Fruit fly (Drosophila melanogaster): ENCODE measurements around the gene H15.

H15 gene

DNA sequence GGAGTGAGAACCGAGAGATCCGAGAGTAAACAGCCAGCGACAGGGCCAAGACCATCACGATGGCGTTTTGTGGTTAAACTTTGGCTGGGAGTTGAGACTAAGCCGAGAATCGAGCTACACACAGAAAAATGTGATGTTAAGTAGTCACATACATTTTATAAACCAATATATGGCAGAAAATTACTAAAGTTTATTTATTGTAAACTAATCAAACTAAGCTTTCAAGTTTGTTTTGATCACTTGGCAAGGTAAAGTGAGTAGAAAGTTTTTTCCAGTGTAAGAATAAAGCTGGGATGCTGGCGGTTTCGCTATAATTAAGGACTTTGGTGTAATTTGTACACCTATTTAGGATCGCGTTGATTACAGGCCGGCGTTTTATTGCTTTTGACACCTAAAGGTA, 31.5 kb upstream of the H15 start (continued):
- TF ChIP-seq CG32006 (GFP tag; optimal IDR thresholded peaks at IDR 0.05) (peak; percentile 6), Eip75B (GFP tag; optimal IDR thresholded peaks at IDR 0.05) (peak; percentile 46), CG3032 (tag; optimal IDR thresholded peaks at IDR 0.05) (peak; percentile 79), Eip78C (GFP tag) (peak; percentile 87), salr (GFP tag; optimal IDR thresholded peaks at IDR 0.05) (peak in 1 of 2 experiments; percentile 55), fd59A (GFP tag; optimal IDR thresholded peaks at IDR 0.05) (peak; percentile 77), CG8119 (GFP tag; IDR thresholded peaks at IDR 0.05) (no peak), svp (GFP tag) (peak; percentile 68), Blimp-1 (GFP tag; optimal IDR thresholded peaks at IDR 0.05) (no peak), dac (GFP tag; optimal IDR thresholded peaks at IDR 0.05) (no peak), achi (GFP tag; optimal IDR thresholded peaks at IDR 0.05) (peak; percentile 48), CG11902 (GFP tag; optimal IDR thresholded peaks at IDR 0.05) (no peak), vri (GFP tag; optimal IDR thresholded peaks at IDR 0.05) (no peak), ss (GFP tag; optimal IDR thresholded peaks at IDR 0.05) (peak; percentile 68 to 78), dsx (GFP tag; optimal IDR thresholded peaks at IDR 0.05; ENCODE audit: poor library complexity, severe bottlenecking) (peak; percentile 79), OdsH (GFP tag; optimal IDR thresholded peaks at IDR 0.05) (peak; percentile 40), Met (GFP tag; optimal IDR thresholded peaks at IDR 0.05) (peak; percentile 40), Gug (GFP tag; IDR thresholded peaks at IDR 0.05) (no peak), fd85E (GFP tag; optimal IDR thresholded peaks at IDR 0.05) (no peak), eg (GFP tag; IDR thresholded peaks at IDR 0.05) (no peak), Hr39 (GFP tag; optimal IDR thresholded peaks at IDR 0.05) (no peak), CG9139 (GFP tag; optimal IDR thresholded peaks at IDR 0.05) (peak; percentile 53), Lpt (GFP tag; optimal IDR thresholded peaks at IDR 0.05) (no peak), net (GFP tag; optimal IDR thresholded peaks at IDR 0.05) (peak; percentile 5), fkh (GFP tag; optimal IDR thresholded peaks at IDR 0.05) (no peak), CG34406 (GFP tag; optimal IDR thresholded peaks at IDR 0.05) (peak; percentile 22), CG31627 (GFP tag; optimal IDR thresholded peaks at IDR 0.05) (peak; percentile 11), Smox (GFP tag; optimal IDR thresholded peaks at IDR 0.05) (peak; percentile 28), CG7368 (GFP tag; optimal IDR thresholded peaks at IDR 0.05) (peak; percentile 11), esn (GFP tag; optimal IDR thresholded peaks at IDR 0.05) (peak; percentile 44), Ets96B (tag; optimal IDR thresholded peaks at IDR 0.05) (peak; percentile 80), Hr38 (GFP tag; optimal IDR thresholded peaks at IDR 0.05) (no peak), CG11762 (GFP tag; optimal IDR thresholded peaks at IDR 0.05; ENCODE audit: insufficient read depth) (peak; percentile 30), Sox15 (GFP tag; optimal IDR thresholded peaks at IDR 0.05) (no peak), topi (GFP tag; optimal IDR thresholded peaks at IDR 0.05) (peak; percentile 45), cyc (GFP tag; optimal IDR thresholded peaks at IDR 0.05) (peak; percentile 16), CG6276 (GFP tag; optimal IDR thresholded peaks at IDR 0.05) (no peak), Ets21C (GFP tag; optimal IDR thresholded peaks at IDR 0.05) (no peak), CG8632 (GFP tag; optimal IDR thresholded peaks at IDR 0.05) (peak; percentile 28), CG1621 (tag; optimal IDR thresholded peaks at IDR 0.05) (peak; percentile 75), CG15336 (GFP tag; IDR thresholded peaks at IDR 0.05) (no peak)

DNA sequence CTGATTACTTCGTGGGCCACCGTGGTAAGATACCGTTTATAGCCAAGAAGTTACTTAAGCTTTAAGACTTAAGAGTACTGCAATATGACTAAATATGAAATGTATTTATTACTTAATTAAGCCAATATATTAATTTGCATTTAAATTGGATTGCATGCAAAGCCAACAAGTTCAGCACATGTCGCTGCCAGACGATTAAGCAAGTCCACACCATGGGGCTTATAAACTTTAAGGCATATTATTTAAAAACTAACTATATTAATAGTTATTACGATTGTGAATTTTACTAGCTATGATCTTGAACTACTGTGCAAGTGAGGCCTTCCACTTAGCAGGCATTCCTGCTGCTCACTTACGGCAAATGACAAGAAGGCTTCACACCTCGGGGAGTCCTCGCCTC, 29.9 kb upstream of the H15 start:
- TF ChIP-seq fd85E (GFP tag; optimal IDR thresholded peaks at IDR 0.05) = no peak
- TF ChIP-seq CG32006 (GFP tag; optimal IDR thresholded peaks at IDR 0.05) = no peak
- TF ChIP-seq fd59A (GFP tag; optimal IDR thresholded peaks at IDR 0.05) = peak; percentile 37
- peak; percentile 5 for TF ChIP-seq acj6 (GFP tag; optimal IDR thresholded peaks at IDR 0.05)
- TF ChIP-seq svp (GFP tag) = peak; percentile 47
- no peak for TF ChIP-seq CG6276 (GFP tag; optimal IDR thresholded peaks at IDR 0.05)
- no peak for TF ChIP-seq Blimp-1 (GFP tag; optimal IDR thresholded peaks at IDR 0.05)
- TF ChIP-seq CG6808 (GFP tag; optimal IDR thresholded peaks at IDR 0.05) = peak; percentile 48
- TF ChIP-seq Sox14 (GFP tag; optimal IDR thresholded peaks at IDR 0.05) = no peak
- peak; percentile 23 for TF ChIP-seq CG10669 (GFP tag; optimal IDR thresholded peaks at IDR 0.05)
- peak; percentile 15 for TF ChIP-seq achi (GFP tag; optimal IDR thresholded peaks at IDR 0.05)
- peak; percentile 22 for TF ChIP-seq spab (GFP tag; optimal IDR thresholded peaks at IDR 0.05)
- peak; percentile 50 for TF ChIP-seq Ets96B (tag; optimal IDR thresholded peaks at IDR 0.05)
- TF ChIP-seq CG4318 (GFP tag; optimal IDR thresholded peaks at IDR 0.05) = no peak
- no peak for TF ChIP-seq pdm3 (GFP tag; optimal IDR thresholded peaks at IDR 0.05)
- TF ChIP-seq CG3919 (GFP tag; optimal IDR thresholded peaks at IDR 0.05) = no peak
- TF ChIP-seq lz (GFP tag; optimal IDR thresholded peaks at IDR 0.05) = peak; percentile 6
- TF ChIP-seq CG1621 (tag; optimal IDR thresholded peaks at IDR 0.05) = no peak
- no peak for TF ChIP-seq esn (GFP tag; optimal IDR thresholded peaks at IDR 0.05)
- peak; percentile 11 to 15 for TF ChIP-seq ss (GFP tag; optimal IDR thresholded peaks at IDR 0.05)
- TF ChIP-seq Met (GFP tag; optimal IDR thresholded peaks at IDR 0.05) = peak; percentile 7
- peak; percentile 57 for TF ChIP-seq Eip78C (GFP tag)
- TF ChIP-seq Eip75B (GFP tag; optimal IDR thresholded peaks at IDR 0.05) = peak; percentile 11
- peak; percentile 29 for TF ChIP-seq CG3032 (tag; optimal IDR thresholded peaks at IDR 0.05)

Measured in whole organism, prepupa.